Worm (Caenorhabditis elegans): ENCODE results near the gene mec-1.

The mec-1 gene

DNA sequence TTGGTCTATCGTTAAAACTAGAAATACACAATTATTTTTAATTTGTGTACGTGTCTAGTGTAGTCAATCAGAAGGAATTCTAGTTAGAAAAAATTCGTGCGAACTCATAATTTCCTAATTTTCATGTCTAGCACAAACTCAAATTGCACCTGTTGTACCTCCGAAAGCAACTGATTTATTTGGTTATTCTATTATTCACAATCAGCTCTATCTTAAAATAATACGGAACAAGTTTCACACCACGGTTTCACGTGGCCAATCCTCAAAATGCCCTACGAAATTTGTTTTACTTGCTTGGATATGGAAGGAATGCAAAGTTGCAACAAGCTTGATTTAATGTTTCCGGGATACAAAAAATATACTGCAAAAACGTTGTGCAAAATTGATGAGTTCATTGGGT lies 56.3 kb downstream of the mec-1 start, which contains the start of gene srw-127:
TSS of gene srw-127 (plus strand) at position 301 of the 400 bp plus-strand sequence.
- TF ChIP-seq F13C5.2 (tag; optimal IDR thresholded peaks at IDR 0.05) (no peak), B0310.2 (tag; optimal IDR thresholded peaks at IDR 0.05) (no peak), aly-1 (tag; optimal IDR thresholded peaks at IDR 0.05) (no peak), sea-1 (GFP tag; conservative IDR thresholded peaks at IDR 0.05) (no peak), tra-4 (tag; optimal IDR thresholded peaks at IDR 0.05) (no peak), ceh-13 (GFP tag; optimal IDR thresholded peaks at IDR 0.05) (no peak), ceh-36 (tag; optimal IDR thresholded peaks at IDR 0.05) (no peak), hnd-1 (tag; optimal IDR thresholded peaks at IDR 0.05) (no peak), tbx-11 (GFP tag; IDR thresholded peaks at IDR 0.05) (no peak), ets-7 (tag; optimal IDR thresholded peaks at IDR 0.05) (no peak), scrt-1 (GFP tag; IDR thresholded peaks at IDR 0.05) (no peak), flt-1 (GFP tag; IDR thresholded peaks at IDR 0.05) (no peak), hmbx-1 (tag; optimal IDR thresholded peaks at IDR 0.05) (no peak), ama-1 (optimal IDR thresholded peaks at IDR 0.05) (no peak), pes-1 (GFP tag; IDR thresholded peaks at IDR 0.05) (no peak), hmg-4 (GFP tag; optimal IDR thresholded peaks at IDR 0.05) (no peak), tbx-37 (GFP tag; conservative IDR thresholded peaks at IDR 0.05) (no peak)

DNA sequence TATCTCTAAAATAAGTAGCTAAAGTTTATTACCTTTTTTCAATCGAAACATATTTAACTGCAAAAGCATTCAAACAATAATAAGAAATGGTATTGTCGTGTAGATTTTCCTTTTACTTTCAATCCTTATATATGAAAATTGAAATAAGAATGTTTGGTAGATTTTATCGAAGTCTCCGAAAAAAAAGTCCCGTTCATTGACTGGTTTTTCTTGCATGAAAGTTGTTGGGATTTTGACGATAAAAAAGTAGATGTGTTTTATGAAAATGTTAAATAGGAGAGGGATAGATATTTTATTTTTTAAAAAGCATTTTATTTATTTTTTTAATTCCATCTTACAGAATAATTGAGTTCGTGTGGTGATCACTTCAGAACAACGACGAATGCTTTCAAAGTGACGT lies 59.5 kb downstream of the mec-1 start, which contains the start of gene C33G8.13:
TSS of gene C33G8.13 (minus strand) at position 101 of the 400 bp plus-strand sequence.
- TF ChIP-seq tbx-37 (GFP tag; conservative IDR thresholded peaks at IDR 0.05) = no peak
- no peak for TF ChIP-seq ceh-13 (GFP tag; optimal IDR thresholded peaks at IDR 0.05)
- TF ChIP-seq flt-1 (GFP tag; IDR thresholded peaks at IDR 0.05) = no peak
- TF ChIP-seq tbx-11 (GFP tag; IDR thresholded peaks at IDR 0.05) = no peak
- no peak for TF ChIP-seq sea-1 (GFP tag; conservative IDR thresholded peaks at IDR 0.05)
- no peak for TF ChIP-seq pes-1 (GFP tag; IDR thresholded peaks at IDR 0.05)
- no peak for TF ChIP-seq B0310.2 (tag; optimal IDR thresholded peaks at IDR 0.05)
- TF ChIP-seq hnd-1 (tag; optimal IDR thresholded peaks at IDR 0.05) = no peak
- TF ChIP-seq hmbx-1 (tag; optimal IDR thresholded peaks at IDR 0.05) = no peak
- TF ChIP-seq scrt-1 (GFP tag; IDR thresholded peaks at IDR 0.05) = no peak
- TF ChIP-seq hmg-4 (GFP tag; optimal IDR thresholded peaks at IDR 0.05) = no peak
- TF ChIP-seq F13C5.2 (tag; optimal IDR thresholded peaks at IDR 0.05) = no peak
- TF ChIP-seq ets-7 (tag; optimal IDR thresholded peaks at IDR 0.05) = no peak
- no peak for TF ChIP-seq ceh-36 (tag; optimal IDR thresholded peaks at IDR 0.05)
- no peak for TF ChIP-seq ama-1 (optimal IDR thresholded peaks at IDR 0.05)
- no peak for TF ChIP-seq aly-1 (tag; optimal IDR thresholded peaks at IDR 0.05)

Data from whole organism, early embryonic.